Worm (Caenorhabditis elegans): ENCODE data around the gene sdz-11.

DNA sequence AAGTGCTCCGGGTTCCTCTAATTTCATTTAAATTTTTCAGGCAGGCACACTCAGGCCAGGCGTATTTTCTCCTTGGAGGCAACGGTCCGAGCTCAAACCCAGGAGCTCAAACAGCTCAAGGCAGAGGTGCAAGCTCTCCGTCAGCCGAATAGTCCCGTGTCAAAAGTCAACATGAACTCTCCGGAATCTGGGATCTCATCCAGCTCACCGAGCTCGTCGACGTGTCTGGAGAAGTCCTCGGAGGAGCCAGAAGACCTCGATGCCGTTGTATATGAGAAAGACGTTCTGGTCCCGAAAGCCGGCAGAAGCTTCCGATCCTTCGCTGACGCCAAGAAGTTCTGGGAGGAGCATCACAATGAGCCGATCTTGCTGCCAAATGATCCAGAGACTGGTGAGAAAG lies 33.7 kb upstream of the sdz-11 start:
- TF ChIP-seq ama-1 (optimal IDR thresholded peaks at IDR 0.05): no peak
- TF ChIP-seq mbf-1 (tag; optimal IDR thresholded peaks at IDR 0.05): no peak
- no peak for TF ChIP-seq nhr-6 (tag; optimal IDR thresholded peaks at IDR 0.05)

All from whole organism, L2 larva.